Fruit fly (Drosophila melanogaster) whole organism, adult: ENCODE results near the gene Gmd.

ENCODE experiments used
- CG11617 ChIP-seq: fragments of 200-800 bp; sonication (Bioruptor generic); optimal IDR thresholded peaks from 2 replicates; lab custom pipeline; 2017; ENCODE audit warnings: mild to moderate bottlenecking, missing biosample characterization, missing genetic modification reagents, missing genetic modification characterization
- CG12768 ChIP-seq: fragments of 200-800 bp; sonication (Bioruptor generic); optimal IDR thresholded peaks from 2 replicates; lab custom pipeline; 2017; ENCODE audit warnings: missing biosample characterization, missing genetic modification characterization, mild to moderate bottlenecking, moderate library complexity, missing genetic modification reagents
- CG14711 ChIP-seq: fragments of 200-800 bp; sonication (Bioruptor generic); optimal IDR thresholded peaks from 2 replicates; lab custom pipeline; 2018; ENCODE audit warnings: missing biosample characterization, mild to moderate bottlenecking, missing genetic modification characterization, moderate library complexity
- CG1620 ChIP-seq: fragments of 200-800 bp; sonication (Bioruptor generic); optimal IDR thresholded peaks from 2 replicates; lab custom pipeline; 2016; ENCODE audit warnings: missing biosample characterization, missing genetic modification characterization
- CG33017 ChIP-seq: fragments of 200-800 bp; sonication (Bioruptor generic); optimal IDR thresholded peaks from 2 replicates; lab custom pipeline; 2018; ENCODE audit warnings: missing biosample characterization, mild to moderate bottlenecking, missing genetic modification characterization, moderate library complexity
- Clk ChIP-seq: fragments of 200-800 bp; sonication (Bioruptor generic); optimal IDR thresholded peaks from 2 replicates; lab custom pipeline; 2017; ENCODE audit warnings: missing biosample characterization, missing genetic modification characterization
- Hr96 ChIP-seq: fragments of 200-800 bp; sonication (Bioruptor generic); optimal IDR thresholded peaks from 2 replicates; lab custom pipeline; 2016; ENCODE audit warnings: missing biosample characterization, missing genetic modification characterization
- bab1 ChIP-seq: fragments of 200-800 bp; sonication (Bioruptor generic); optimal IDR thresholded peaks from 3 replicates; lab custom pipeline; 2019; ENCODE audit warnings: missing biosample characterization, mild to moderate bottlenecking, missing genetic modification characterization, moderate library complexity
- kay ChIP-seq: fragments of 200-800 bp; sonication (Bioruptor generic); peaks from one replicate; lab custom pipeline; 2016; ENCODE audit warnings: missing biosample characterization, missing genetic modification characterization, borderline replicate concordance
- pad ChIP-seq: fragments of 200-800 bp; sonication (Bioruptor generic); optimal IDR thresholded peaks from 3 replicates; lab custom pipeline; 2017; ENCODE audit warnings: missing biosample characterization, missing genetic modification characterization, mild to moderate bottlenecking, moderate library complexity, missing genetic modification reagents
- toe ChIP-seq: fragments of 200-800 bp; sonication (Bioruptor generic); optimal IDR thresholded peaks from 2 replicates; lab custom pipeline; 2016; ENCODE audit warnings: missing biosample characterization, missing genetic modification characterization

dm6 chr2L:4965923-4966322 is 10.9 kb downstream of the Gmd start:
- TF ChIP-seq CG33017 (tag; lab: Kevin White, UChicago) (no peak), CG12768 (GFP tag; lab: Kevin White, UChicago) (no peak), CG14711 (no peak), CG11617 (GFP tag; lab: Kevin White, UChicago) (no peak), CG1620 (GFP tag; lab: Kevin White, UChicago) (no peak), kay (GFP tag; lab: Kevin White, UChicago) (no peak), pad (GFP tag; lab: Kevin White, UChicago) (no peak), Clk (GFP tag; lab: Kevin White, UChicago) (no peak), bab1 (GFP tag; lab: Kevin White, UChicago) (no peak), Hr96 (GFP tag; lab: Kevin White, UChicago) (no peak), toe (GFP tag; lab: Kevin White, UChicago) (no peak)
